Fruit fly (Drosophila melanogaster): ENCODE results near the gene GlcAT-S.

The GlcAT-S gene

DNA sequence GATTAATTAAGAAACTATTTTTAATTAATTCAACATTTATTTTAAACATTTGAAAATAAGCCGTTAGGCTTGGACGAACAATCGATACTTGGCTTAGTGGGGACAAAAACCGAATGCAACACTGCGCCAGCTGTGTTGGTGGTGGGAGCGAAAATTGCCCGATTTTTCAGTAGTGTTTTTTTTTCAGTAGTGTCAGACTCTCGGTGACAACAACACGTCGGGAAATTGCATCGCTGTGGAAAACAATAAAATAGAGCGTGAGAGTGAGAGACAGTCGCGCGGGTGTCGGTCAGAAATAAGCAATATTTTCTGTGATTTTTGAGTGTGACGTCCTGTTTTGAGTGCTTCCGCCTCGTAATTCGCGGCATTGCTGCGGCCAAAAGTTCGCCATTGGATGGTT lies 385 bp downstream of the GlcAT-S start (continued):
- TF ChIP-seq gcm (GFP tag; optimal IDR thresholded peaks at IDR 0.05) = peak; percentile 70
- peak; percentile 75 for TF ChIP-seq HmgD (GFP tag; optimal IDR thresholded peaks at IDR 0.05)
- peak; percentile 38 for TF ChIP-seq Hsf (GFP tag; optimal IDR thresholded peaks at IDR 0.05)
- 0 out of 3 replicates have a peak, but pooled peaks have one; percentile 32 for TF ChIP-seq H15 (GFP tag; IDR thresholded peaks at IDR 0.05)
- peak; percentile 76 for TF ChIP-seq CG10543 (GFP tag; optimal IDR thresholded peaks at IDR 0.05)
- TF ChIP-seq HHEX (GFP tag; optimal IDR thresholded peaks at IDR 0.05) = no peak
- peak; percentile 55; the same call in 1 of the 2 replicates for TF ChIP-seq Atf6 (GFP tag; IDR thresholded peaks at IDR 0.05)
- no peak for TF ChIP-seq dimm (GFP tag; IDR thresholded peaks at IDR 0.05)
- TF ChIP-seq al (GFP tag; IDR thresholded peaks at IDR 0.05) = peak; percentile 39; the same call in 1 of the 2 replicates
- peak in 1 of 2 experiments; percentile 16 for TF ChIP-seq bsh (GFP tag; optimal IDR thresholded peaks at IDR 0.05)
- no peak for TF ChIP-seq psq (GFP tag; optimal IDR thresholded peaks at IDR 0.05)
- TF ChIP-seq sd (tag; optimal IDR thresholded peaks at IDR 0.05) = peak; percentile 28
- TF ChIP-seq insv (GFP tag; optimal IDR thresholded peaks at IDR 0.05) = peak in 1 of 2 experiments; percentile 35
- TF ChIP-seq HLH3B (GFP tag; IDR thresholded peaks at IDR 0.05) = peak; percentile 33; the same call in 1 of the 2 replicates
- peak; percentile 0 for TF ChIP-seq repo (GFP tag; optimal IDR thresholded peaks at IDR 0.05)
- TF ChIP-seq kni (GFP tag; optimal IDR thresholded peaks at IDR 0.05) = peak; percentile 58
- no peak for TF ChIP-seq D (optimal IDR thresholded peaks at IDR 0.05)
- no peak for TF ChIP-seq D (GFP tag; optimal IDR thresholded peaks at IDR 0.05)
- TF ChIP-seq NC2α (GFP tag; optimal IDR thresholded peaks at IDR 0.05) = peak; percentile 20
- peak; percentile 44; the same call in 1 of the 3 replicates for TF ChIP-seq CG14860 (GFP tag; IDR thresholded peaks at IDR 0.05; ENCODE audit: partially characterized antibody)
- no peak for TF ChIP-seq scrt (GFP tag; optimal IDR thresholded peaks at IDR 0.05)
- peak; percentile 49 for TF ChIP-seq Hr3 (GFP tag; optimal IDR thresholded peaks at IDR 0.05)
- TF ChIP-seq CG17385 (GFP tag; optimal IDR thresholded peaks at IDR 0.05) = peak; percentile 53
- TF ChIP-seq Ada2b (GFP tag; IDR thresholded peaks at IDR 0.05) = peak; percentile 53; the same call in 1 of the 2 replicates
- peak; percentile 46 for TF ChIP-seq gfzf (GFP tag; optimal IDR thresholded peaks at IDR 0.05)
- TF ChIP-seq CG2202 (tag; optimal IDR thresholded peaks at IDR 0.05) = no peak
- peak; percentile 84 for TF ChIP-seq CG13287 (GFP tag; IDR thresholded peaks at IDR 0.05; ENCODE audit: partially characterized antibody)
- peak; percentile 61; the same call in 1 of the 2 replicates for TF ChIP-seq NFAT (GFP tag; IDR thresholded peaks at IDR 0.05)
- TF ChIP-seq da (GFP tag; optimal IDR thresholded peaks at IDR 0.05) = no peak
- TF ChIP-seq CG16813 (GFP tag; IDR thresholded peaks at IDR 0.05; ENCODE audit: partially characterized antibody) = peak; percentile 73
- TF ChIP-seq Drgx (GFP tag; IDR thresholded peaks at IDR 0.05) = 0 out of 2 replicates have a peak, but pooled peaks have one; percentile 20
- TF ChIP-seq nerfin-2 (GFP tag; IDR thresholded peaks at IDR 0.05; ENCODE audit: partially characterized antibody) = peak; percentile 74; the same call in 1 of the 2 replicates
- peak; percentile 68; the same call in 1 of the 2 replicates for TF ChIP-seq chm (GFP tag; IDR thresholded peaks at IDR 0.05)
- peak; percentile 52; the same call in 2 of the 3 replicates for TF ChIP-seq otp (GFP tag; IDR thresholded peaks at IDR 0.05)
- TF ChIP-seq CG33213 (GFP tag; optimal IDR thresholded peaks at IDR 0.05) = peak; percentile 37
- peak; percentile 84 for TF ChIP-seq CG42726 (GFP tag; IDR thresholded peaks at IDR 0.05; ENCODE audit: partially characterized antibody)
- no peak for TF ChIP-seq CG2678 (tag; optimal IDR thresholded peaks at IDR 0.05)
- peak; percentile 60 for TF ChIP-seq CG17328 (GFP tag; IDR thresholded peaks at IDR 0.05)
- peak; percentile 81 for TF ChIP-seq CG8290 (GFP tag; optimal IDR thresholded peaks at IDR 0.05)
- peak in 1 of 2 experiments; percentile 85 for TF ChIP-seq CG8290 (tag; optimal IDR thresholded peaks at IDR 0.05)
- peak; percentile 52 for TF ChIP-seq CG3838 (GFP tag; optimal IDR thresholded peaks at IDR 0.05)
- no peak; the same call in 2 of the 3 replicates for TF ChIP-seq Optix (GFP tag; IDR thresholded peaks at IDR 0.05)
- no peak for TF ChIP-seq gsb (GFP tag; IDR thresholded peaks at IDR 0.05)
- 0 out of 2 replicates have a peak, but pooled peaks have one; percentile 7 for TF ChIP-seq CG16779 (GFP tag; IDR thresholded peaks at IDR 0.05)
- TF ChIP-seq CG4707 (GFP tag; optimal IDR thresholded peaks at IDR 0.05) = peak; percentile 19
- peak; percentile 82 for TF ChIP-seq sens (GFP tag)
- TF ChIP-seq CG15479 (GFP tag; optimal IDR thresholded peaks at IDR 0.05) = no peak
- TF ChIP-seq CG5180 (GFP tag; optimal IDR thresholded peaks at IDR 0.05) = no peak
- no peak for TF ChIP-seq CG17186 (GFP tag; optimal IDR thresholded peaks at IDR 0.05)
- peak; percentile 80 for TF ChIP-seq CG12659 (GFP tag; optimal IDR thresholded peaks at IDR 0.05)

Data from whole organism, embryonic.